Worm (Caenorhabditis elegans) whole organism, L4 larva: ENCODE results near the gene gst-1.

Experiments
- F26F4.8 ChIP-seq: fragments of 200-800 bp; sonication (Bioruptor generic); conservative IDR thresholded peaks from 2 replicates; pipeline ENCODE4 v1.3.6; 2022; ENCODE audit warnings: missing genetic modification characterization, missing compliant biosample characterization
- F44E2.7 ChIP-seq: fragments of 200-800 bp; sonication (Bioruptor generic); IDR thresholded peaks from 2 replicates; pipeline ENCODE4 v2.1.2; 2022; ENCODE audit warnings: missing genetic modification characterization, missing compliant biosample characterization
- R02D3.7 ChIP-seq: fragments of 150-350 bp; sonication (generic microtip); optimal IDR thresholded peaks from 3 replicates; lab custom pipeline; 2014; ENCODE audit warnings: missing biosample characterization, missing genetic modification characterization
- Y105C5A.15 ChIP-seq: fragments of 200-800 bp; sonication (Bioruptor generic); IDR thresholded peaks from 2 replicates; pipeline ENCODE4 v1.3.6; 2022; ENCODE audit warnings: missing genetic modification characterization, missing compliant biosample characterization
- Y48G9A.11 ChIP-seq: fragments of 200-800 bp; sonication (Bioruptor generic); IDR thresholded peaks from 2 replicates; pipeline ENCODE4 v1.3.6; 2022; ENCODE audit warnings: missing genetic modification reagents, missing genetic modification characterization, missing compliant biosample characterization
- Y75B8A.6 ChIP-seq: fragments of 200-800 bp; sonication (Bioruptor generic); IDR thresholded peaks from 2 replicates; pipeline ENCODE4 v1.3.6; 2022; ENCODE audit warnings: missing genetic modification reagents, missing genetic modification characterization, missing compliant biosample characterization
- ZK337.2 ChIP-seq: fragments of 200-800 bp; sonication (Bioruptor generic); IDR thresholded peaks from 2 replicates; pipeline ENCODE4 v1.3.6; 2022; ENCODE audit warnings: missing genetic modification reagents, missing genetic modification characterization, missing compliant biosample characterization
- ZK546.5 ChIP-seq, 2 experiments: sonication (generic microtip); optimal IDR thresholded peaks; 2 replicates each; lab custom pipeline; 2017; ENCODE audit warnings: missing biosample characterization in 2 of 2, missing genetic modification characterization in 2 of 2
- arid-1 ChIP-seq: fragments of 200-800 bp; sonication (Bioruptor generic); conservative IDR thresholded peaks from 2 replicates; pipeline ENCODE4 v1.3.6; 2022; ENCODE audit warnings: missing genetic modification reagents, missing genetic modification characterization, missing compliant biosample characterization
- ceh-44 ChIP-seq: fragments of 200-800 bp; sonication (Bioruptor generic); IDR thresholded peaks from 2 replicates; pipeline ENCODE4 v1.3.6; 2022; ENCODE audit warnings: missing genetic modification reagents, missing genetic modification characterization, missing compliant biosample characterization
- ctbp-1 ChIP-seq: fragments of 200-800 bp; sonication (Bioruptor generic); IDR thresholded peaks from 2 replicates; pipeline ENCODE4 v1.3.6; 2022; ENCODE audit warnings: missing genetic modification reagents, missing genetic modification characterization, missing compliant biosample characterization
- daf-16 ChIP-seq, 3 experiments: sonication (generic microtip); optimal IDR thresholded peaks; 2 replicates each; lab custom pipeline; 2016 to 2017; ENCODE audit warnings: missing genetic modification characterization in 3 of 3, missing genetic modification reagents in 3 of 3, mild to moderate bottlenecking in 2 of 3, missing compliant biosample characterization in 2 of 3, missing biosample characterization in 1 of 3, moderate library complexity in 1 of 3
- daf-8 ChIP-seq: fragments of 200-800 bp; sonication (Bioruptor generic); IDR thresholded peaks from 2 replicates; pipeline ENCODE4 v1.3.6; 2022; ENCODE audit warnings: missing genetic modification characterization, missing compliant biosample characterization
- dmd-6 ChIP-seq: fragments of 200-800 bp; sonication (Bioruptor generic); IDR thresholded peaks from 2 replicates; pipeline ENCODE4 v1.3.6; 2022; ENCODE audit warnings: missing genetic modification reagents, missing genetic modification characterization, missing compliant biosample characterization
- dmd-9 ChIP-seq: fragments of 200-800 bp; sonication (Bioruptor generic); IDR thresholded peaks from 2 replicates; pipeline ENCODE4 v1.3.6; 2022; ENCODE audit warnings: missing genetic modification reagents, missing genetic modification characterization, missing compliant biosample characterization
- duxl-1 ChIP-seq: sonication (generic microtip); optimal IDR thresholded peaks from 2 replicates; lab custom pipeline; 2016; ENCODE audit warnings: mild to moderate bottlenecking, missing genetic modification characterization, moderate library complexity, missing compliant biosample characterization; ENCODE audit not compliant: poor library complexity
- dve-1 ChIP-seq: sonication (generic microtip); optimal IDR thresholded peaks from 2 replicates; lab custom pipeline; 2017; ENCODE audit warnings: antibody characterized with exemption, mild to moderate bottlenecking, missing genetic modification characterization, missing compliant biosample characterization; ENCODE audit not compliant: insufficient read depth
- egl-27 ChIP-seq: sonication (generic microtip); optimal IDR thresholded peaks from 3 replicates; lab custom pipeline; 2017; ENCODE audit warnings: missing biosample characterization, missing genetic modification reagents, missing genetic modification characterization
- fkh-10 ChIP-seq: fragments of 150-350 bp; optimal IDR thresholded peaks from 2 replicates; lab custom pipeline; 2014; ENCODE audit warnings: missing biosample characterization, missing genetic modification reagents, missing genetic modification characterization
- fos-1 ChIP-seq: fragments of 150-350 bp; optimal IDR thresholded peaks from 2 replicates; lab custom pipeline; 2014; ENCODE audit warnings: missing biosample characterization, missing genetic modification characterization
- gei-8 ChIP-seq: fragments of 200-800 bp; sonication (Bioruptor generic); optimal IDR thresholded peaks from 2 replicates; lab custom pipeline; 2018; ENCODE audit warnings: mild to moderate bottlenecking, missing genetic modification characterization, missing compliant biosample characterization
- lin-1 ChIP-seq: fragments of 200-800 bp; sonication (Bioruptor generic); IDR thresholded peaks from 2 replicates; pipeline ENCODE4 v1.3.6; 2022; ENCODE audit warnings: missing genetic modification reagents, missing genetic modification characterization, missing compliant biosample characterization
- lin-15B ChIP-seq: fragments of 150-350 bp; sonication (generic microtip); optimal IDR thresholded peaks from 3 replicates; lab custom pipeline; 2014; ENCODE audit warnings: missing biosample characterization, missing genetic modification characterization
- lin-29 ChIP-seq: fragments of 200-800 bp; sonication (Bioruptor generic); IDR thresholded peaks from 2 replicates; pipeline ENCODE4 v1.3.6; 2022; ENCODE audit warnings: missing genetic modification reagents, missing genetic modification characterization, missing compliant biosample characterization
- madf-5 ChIP-seq, 2 experiments: fragments of 200-800 bp; sonication (Bioruptor generic); IDR thresholded peaks; 2 replicates each; pipeline ENCODE4 v1.3.6; 2022; ENCODE audit warnings: missing compliant biosample characterization in 2 of 2, missing genetic modification characterization in 2 of 2
- madf-9 ChIP-seq: fragments of 200-800 bp; sonication (Bioruptor generic); conservative IDR thresholded peaks from 2 replicates; pipeline ENCODE4 v1.3.6; 2022; ENCODE audit warnings: missing genetic modification reagents, missing genetic modification characterization, missing compliant biosample characterization
- mes-2 ChIP-seq: sonication (generic microtip); optimal IDR thresholded peaks from 2 replicates; lab custom pipeline; 2016; ENCODE audit warnings: missing genotype, mild to moderate bottlenecking, missing genetic modification characterization, missing compliant biosample characterization; ENCODE audit not compliant: poor library complexity, severe bottlenecking
- mxl-2 ChIP-seq: fragments of 200-800 bp; sonication (Bioruptor generic); conservative IDR thresholded peaks from 2 replicates; pipeline ENCODE4 v1.3.6; 2022; ENCODE audit warnings: missing genetic modification reagents, missing genetic modification characterization, missing compliant biosample characterization
- mxl-3 ChIP-seq: fragments of 200-800 bp; sonication (Bioruptor generic); optimal IDR thresholded peaks from 2 replicates; lab custom pipeline; 2018; ENCODE audit warnings: mild to moderate bottlenecking, missing genetic modification characterization, missing compliant biosample characterization
- nhr-111 ChIP-seq: fragments of 200-800 bp; sonication (Bioruptor generic); optimal IDR thresholded peaks from 2 replicates; lab custom pipeline; 2018; ENCODE audit warnings: mild to moderate bottlenecking, missing genetic modification characterization, missing compliant biosample characterization
- nhr-28 ChIP-seq: fragments of 150-350 bp; optimal IDR thresholded peaks from 2 replicates; lab custom pipeline; 2014; ENCODE audit warnings: missing biosample characterization, missing genetic modification characterization
- nhr-41 ChIP-seq: fragments of 200-800 bp; sonication (Bioruptor generic); IDR thresholded peaks from 2 replicates; pipeline ENCODE4 v1.3.6; 2022; ENCODE audit warnings: missing genetic modification reagents, missing genetic modification characterization, missing compliant biosample characterization
- nhr-48 ChIP-seq: sonication (generic microtip); optimal IDR thresholded peaks from 2 replicates; lab custom pipeline; 2016; ENCODE audit warnings: mild to moderate bottlenecking, missing genetic modification characterization, missing compliant biosample characterization
- nhr-6 ChIP-seq: fragments of 150-350 bp; optimal IDR thresholded peaks from 2 replicates; lab custom pipeline; 2014; ENCODE audit warnings: missing biosample characterization, missing genetic modification characterization
- pqm-1 ChIP-seq: sonication (generic microtip); optimal IDR thresholded peaks from 2 replicates; lab custom pipeline; 2017; ENCODE audit warnings: missing biosample characterization, missing genetic modification characterization
- rbr-2 ChIP-seq: sonication (generic microtip); optimal IDR thresholded peaks from 2 replicates; lab custom pipeline; 2016; ENCODE audit warnings: missing genotype, missing genetic modification characterization, missing compliant biosample characterization
- spr-1 ChIP-seq: sonication (generic microtip); optimal IDR thresholded peaks from 2 replicates; lab custom pipeline; 2016; ENCODE audit warnings: mild to moderate bottlenecking, missing genetic modification characterization, missing compliant biosample characterization
- tra-1 ChIP-seq: fragments of 200-800 bp; sonication (Bioruptor generic); IDR thresholded peaks from 2 replicates; pipeline ENCODE4 v1.3.6; 2022; ENCODE audit warnings: missing genetic modification reagents, missing genetic modification characterization, missing compliant biosample characterization
- vab-7 ChIP-seq: fragments of 200-800 bp; sonication (Bioruptor generic); IDR thresholded peaks from 2 replicates; pipeline ENCODE4 v1.3.6; 2022; ENCODE audit warnings: missing genetic modification reagents, missing genetic modification characterization, missing compliant biosample characterization
- zfp-2 ChIP-seq: sonication (generic microtip); optimal IDR thresholded peaks from 2 replicates; lab custom pipeline; 2016; ENCODE audit warnings: mild to moderate bottlenecking, missing genetic modification characterization, missing compliant biosample characterization
- zfp-3 ChIP-seq: fragments of 200-800 bp; sonication (Bioruptor generic); conservative IDR thresholded peaks from 2 replicates; pipeline ENCODE4 v1.3.6; 2022; ENCODE audit warnings: missing genetic modification reagents, missing genetic modification characterization, missing compliant biosample characterization
- ztf-11 ChIP-seq: fragments of 150-350 bp; optimal IDR thresholded peaks from 2 replicates; lab custom pipeline; 2014; ENCODE audit warnings: missing biosample characterization, missing genetic modification characterization
- ztf-7 ChIP-seq: fragments of 150-350 bp; optimal IDR thresholded peaks from 2 replicates; lab custom pipeline; 2014; ENCODE audit warnings: missing biosample characterization, missing genetic modification characterization

gst-1 gene

DNA sequence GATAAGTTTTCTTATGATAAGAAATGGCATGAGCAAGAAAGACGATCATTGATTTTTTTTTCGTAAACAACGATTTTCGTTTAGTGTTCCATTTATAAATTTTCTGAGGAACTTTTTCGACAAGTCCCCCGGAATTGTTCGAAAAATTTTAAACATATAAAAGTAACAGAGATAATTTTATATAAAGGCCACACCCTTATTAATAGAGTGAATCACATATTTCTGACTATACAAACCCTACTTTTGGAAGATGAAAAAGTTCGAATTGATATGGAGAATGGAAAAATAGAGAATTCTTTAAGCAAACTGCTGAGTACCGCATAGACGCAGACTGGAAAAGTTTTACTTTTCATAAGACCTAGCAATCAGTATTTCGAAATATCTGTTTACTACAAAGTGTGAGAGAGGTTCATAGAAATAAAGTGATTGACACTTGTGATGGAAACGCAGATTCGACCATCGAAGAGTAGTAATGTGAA is 8.0 kb upstream of the gst-1 start (continued):
- peak; percentile 63 for TF ChIP-seq mes-2
- no peak for TF ChIP-seq daf-8 (GFP tag; lab: Robert Waterston, UW)
- TF ChIP-seq pqm-1 (tag; lab: Kevin White, UChicago) = peak; percentile 19
- no peak for TF ChIP-seq ZK546.5 (tag; optimal IDR thresholded peaks at IDR 0.05; lab: Kevin White, UChicago)
- TF ChIP-seq daf-16 (GFP tag; optimal IDR thresholded peaks at IDR 0.05; lab: Kevin White, UChicago) = peak; percentile 23 to 52
- peak; percentile 97 for TF ChIP-seq daf-16 (tag; optimal IDR thresholded peaks at IDR 0.05; lab: Kevin White, UChicago)
- TF ChIP-seq gei-8 = peak; percentile 36
- TF ChIP-seq dve-1 (tag; lab: Kevin White, UChicago) = peak; percentile 94
- no peak for TF ChIP-seq dmd-9 (GFP tag; lab: Robert Waterston, UW)
- peak; percentile 53; the same call in 1 of the 2 replicates for TF ChIP-seq lin-29 (GFP tag; lab: Robert Waterston, UW)
- TF ChIP-seq F44E2.7 (GFP tag; lab: Robert Waterston, UW) = 0 out of 2 replicates have a peak, but pooled peaks have one; percentile 14
- 0 out of 2 replicates have a peak, but pooled peaks have one; percentile 57 for TF ChIP-seq arid-1 (GFP tag; lab: Robert Waterston, UW)
- no peak for TF ChIP-seq lin-15B (tag; lab: Kevin White, UChicago)
- no peak for TF ChIP-seq ztf-11 (tag; lab: Kevin White, UChicago)
- TF ChIP-seq Y75B8A.6 (GFP tag; lab: Robert Waterston, UW) = peak; percentile 85
- TF ChIP-seq R02D3.7 (tag; lab: Kevin White, UChicago) = no peak
- peak; percentile 80 for TF ChIP-seq nhr-6
- no peak for TF ChIP-seq fos-1 (tag; lab: Kevin White, UChicago)
- TF ChIP-seq nhr-111 (GFP tag; lab: Kevin White, UChicago) = peak; percentile 58
- TF ChIP-seq nhr-28 = peak; percentile 74
- peak; percentile 17 for TF ChIP-seq duxl-1 (tag; lab: Kevin White, UChicago)
- TF ChIP-seq Y48G9A.11 (GFP tag; lab: Robert Waterston, UW) = no peak
- 0 out of 2 replicates have a peak, but pooled peaks have one; percentile 43 for TF ChIP-seq nhr-41 (GFP tag; lab: Robert Waterston, UW)
- TF ChIP-seq spr-1 (tag; lab: Kevin White, UChicago) = peak; percentile 27
- peak; percentile 59; the same call in 1 of the 2 replicates for TF ChIP-seq vab-7 (GFP tag; lab: Robert Waterston, UW)
- peak; percentile 62 for TF ChIP-seq madf-9 (GFP tag; lab: Robert Waterston, UW)
- TF ChIP-seq nhr-48 = no peak
- TF ChIP-seq Y105C5A.15 (GFP tag; lab: Robert Waterston, UW) = no peak
- TF ChIP-seq egl-27 = no peak
- no peak for TF ChIP-seq fkh-10 (GFP tag; lab: Kevin White, UChicago)
- TF ChIP-seq lin-1 (GFP tag; lab: Robert Waterston, UW) = peak; percentile 82
- peak; percentile 63 for TF ChIP-seq dmd-6 (GFP tag; lab: Robert Waterston, UW)
- peak; percentile 76 for TF ChIP-seq ctbp-1
- TF ChIP-seq ztf-7 (tag; lab: Kevin White, UChicago) = peak; percentile 65
- peak; percentile 98 for TF ChIP-seq zfp-3 (GFP tag; lab: Robert Waterston, UW)

DNA sequence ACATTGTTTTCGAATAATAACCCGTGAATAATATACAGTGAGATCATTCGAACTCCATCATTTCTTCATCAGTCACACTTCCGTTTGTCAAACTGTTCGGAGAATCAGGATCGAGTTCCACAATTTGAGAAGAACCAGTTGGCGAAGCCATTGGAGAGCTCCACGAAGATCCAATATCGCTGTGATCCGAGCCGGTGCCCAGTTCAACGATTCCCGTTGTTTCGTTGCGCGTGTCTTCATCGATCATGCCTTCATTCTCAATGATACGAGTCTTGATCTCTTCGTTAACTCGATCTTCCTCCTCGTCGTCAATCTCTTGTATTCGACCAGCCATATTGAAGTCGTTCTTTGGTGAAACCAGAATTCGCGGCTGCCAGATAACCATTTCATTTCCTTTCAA is 7.4 kb upstream of the gst-1 start:
- 0 out of 2 replicates have a peak, but pooled peaks have one; percentile 54 for TF ChIP-seq ZK337.2
- TF ChIP-seq ceh-44 = no peak
- TF ChIP-seq tra-1 (GFP tag; lab: Robert Waterston, UW) = 0 out of 2 replicates have a peak, but pooled peaks have one; percentile 9
- TF ChIP-seq mxl-3 (GFP tag; lab: Kevin White, UChicago) = no peak
- TF ChIP-seq rbr-2 = no peak
- TF ChIP-seq zfp-2 (tag; lab: Kevin White, UChicago) = no peak
- TF ChIP-seq F26F4.8 (GFP tag; lab: Robert Waterston, UW) = no peak
- 0 out of 4 replicates have a peak, but pooled peaks of 1 of the 2 experiments have one; percentile 6 for TF ChIP-seq madf-5 (GFP tag; IDR thresholded peaks at IDR 0.05; lab: Robert Waterston, UW)
- peak; percentile 49; the same call in 1 of the 2 replicates for TF ChIP-seq mxl-2 (GFP tag; lab: Robert Waterston, UW)
- no peak for TF ChIP-seq ztf-7 (tag; lab: Kevin White, UChicago)
